Worm (Caenorhabditis elegans) whole organism, L1 larva: ENCODE measurements around the gene srlf-20.

Experiments used
- C04F5.9 ChIP-seq: sonication (generic microtip); optimal IDR thresholded peaks from 2 replicates; lab custom pipeline; 2016; ENCODE audit warnings: missing genetic modification characterization, missing compliant biosample characterization
- C16A3.4 ChIP-seq: fragments of 150-350 bp; optimal IDR thresholded peaks from 2 replicates; lab custom pipeline; 2014; ENCODE audit warnings: missing biosample characterization, missing genetic modification characterization
- Y116A8C.19 ChIP-seq: sonication (generic microtip); optimal IDR thresholded peaks from 2 replicates; lab custom pipeline; 2016; ENCODE audit warnings: missing compliant biosample characterization, missing genetic modification characterization, borderline replicate concordance
- aha-1 ChIP-seq: fragments of 150-350 bp; optimal IDR thresholded peaks from 2 replicates; lab custom pipeline; 2014; ENCODE audit warnings: missing biosample characterization, missing genetic modification characterization
- alr-1 ChIP-seq: fragments of 200-800 bp; sonication (Bioruptor generic); optimal IDR thresholded peaks from 2 replicates; lab custom pipeline; 2018; ENCODE audit warnings: borderline replicate concordance, mild to moderate bottlenecking, missing genetic modification characterization, missing compliant biosample characterization
- aly-2 ChIP-seq: fragments of 150-350 bp; optimal IDR thresholded peaks from 2 replicates; lab custom pipeline; 2014; ENCODE audit warnings: missing biosample characterization, missing genetic modification characterization
- ama-1 ChIP-seq: fragments of 150-350 bp; optimal IDR thresholded peaks from 2 replicates; lab custom pipeline; 2014
- blmp-1 ChIP-seq: fragments of 150-350 bp; optimal IDR thresholded peaks from 2 replicates; lab custom pipeline; 2014; ENCODE audit warnings: missing biosample characterization, missing genetic modification characterization
- ceh-82 ChIP-seq, 3 experiments: fragments of 150-350 bp in 1 of 3; sonication (generic microtip) in 2 of 3; optimal IDR thresholded peaks; 2 replicates each; lab custom pipeline; 2014 to 2017; ENCODE audit warnings: missing biosample characterization in 3 of 3, missing genetic modification characterization in 3 of 3
- ceh-90 ChIP-seq: sonication (generic microtip); optimal IDR thresholded peaks from 2 replicates; lab custom pipeline; 2016; ENCODE audit warnings: missing genetic modification characterization, missing compliant biosample characterization
- ces-1 ChIP-seq: fragments of 150-350 bp; optimal IDR thresholded peaks from 2 replicates; lab custom pipeline; 2014; ENCODE audit warnings: missing biosample characterization, missing genetic modification reagents, missing genetic modification characterization
- dpl-1 ChIP-seq, 3 experiments: fragments of 150-350 bp in 2 of 3; sonication (generic microtip) in 1 of 3; optimal IDR thresholded peaks; 2 replicates each; lab custom pipeline; 2014 to 2017; ENCODE audit warnings: missing biosample characterization in 3 of 3, missing genetic modification characterization in 3 of 3, missing genetic modification reagents in 3 of 3
- efl-1 ChIP-seq, 4 experiments: fragments of 150-350 bp; optimal IDR thresholded peaks in 3 of 4; peaks in 1 of 4; 1 replicate in 1 of 4; 2 replicates in 3 of 4; lab custom pipeline; 2014; ENCODE audit warnings: missing biosample characterization in 2 of 4, missing genetic modification characterization in 2 of 4, missing genetic modification reagents in 2 of 4
- efl-3 ChIP-seq: fragments of 200-800 bp; sonication (Bioruptor generic); optimal IDR thresholded peaks from 2 replicates; lab custom pipeline; 2018; ENCODE audit warnings: mild to moderate bottlenecking, missing genetic modification characterization, missing compliant biosample characterization
- egl-27 ChIP-seq, 2 experiments: fragments of 150-350 bp in 1 of 2; sonication (generic microtip); optimal IDR thresholded peaks; 3 replicates each; lab custom pipeline; 2017 to 2018; ENCODE audit warnings: missing biosample characterization in 2 of 2, missing genetic modification characterization in 2 of 2, missing genetic modification reagents in 2 of 2
- elt-2 ChIP-seq: sonication (generic microtip); optimal IDR thresholded peaks from 2 replicates; lab custom pipeline; 2016; ENCODE audit warnings: missing genetic modification characterization, mild to moderate bottlenecking, inconsistent platforms, missing compliant biosample characterization, missing genetic modification reagents
- grh-1 ChIP-seq: fragments of 200-800 bp; sonication (Bioruptor generic); IDR thresholded peaks from 2 replicates; pipeline ENCODE4 v1.3.6; 2022; ENCODE audit warnings: missing genetic modification reagents, missing genetic modification characterization, missing compliant biosample characterization
- hlh-4 ChIP-seq: sonication (generic microtip); optimal IDR thresholded peaks from 2 replicates; lab custom pipeline; 2016; ENCODE audit warnings: mild to moderate bottlenecking, missing genetic modification characterization, missing compliant biosample characterization
- isw-1 ChIP-seq: fragments of 200-800 bp; sonication (Bioruptor generic); IDR thresholded peaks from 2 replicates; pipeline ENCODE4 v1.3.6; 2022; ENCODE audit warnings: missing genetic modification characterization, missing compliant biosample characterization
- lsy-2 ChIP-seq, 2 experiments: fragments of 150-350 bp; optimal IDR thresholded peaks; 2 replicates each; lab custom pipeline; 2014; ENCODE audit warnings: missing biosample characterization in 2 of 2, missing genetic modification characterization in 2 of 2
- mef-2 ChIP-seq: fragments of 150-350 bp; optimal IDR thresholded peaks from 2 replicates; lab custom pipeline; 2014; ENCODE audit warnings: missing biosample characterization, missing genetic modification characterization
- mep-1 ChIP-seq: fragments of 150-350 bp; optimal IDR thresholded peaks from 2 replicates; lab custom pipeline; 2014; ENCODE audit warnings: missing biosample characterization, missing genetic modification characterization
- nhr-11 ChIP-seq: fragments of 150-350 bp; optimal IDR thresholded peaks from 2 replicates; lab custom pipeline; 2014; ENCODE audit warnings: missing biosample characterization, missing genetic modification characterization
- nhr-12 ChIP-seq: sonication (generic microtip); optimal IDR thresholded peaks from 2 replicates; lab custom pipeline; 2017; ENCODE audit warnings: missing biosample characterization, missing genetic modification characterization
- nhr-19 ChIP-seq: fragments of 200-800 bp; sonication (Bioruptor generic); conservative IDR thresholded peaks from 2 replicates; pipeline ENCODE4 v1.3.6; 2022; ENCODE audit warnings: missing genetic modification characterization, missing compliant biosample characterization
- nhr-237 ChIP-seq: fragments of 150-350 bp; optimal IDR thresholded peaks from 2 replicates; lab custom pipeline; 2014; ENCODE audit warnings: missing biosample characterization, missing genetic modification characterization
- nhr-28 ChIP-seq: fragments of 150-350 bp; optimal IDR thresholded peaks from 2 replicates; lab custom pipeline; 2014; ENCODE audit warnings: missing biosample characterization, missing genetic modification characterization
- nhr-84 ChIP-seq: sonication (generic microtip); optimal IDR thresholded peaks from 2 replicates; lab custom pipeline; 2017; ENCODE audit warnings: missing biosample characterization, missing genetic modification characterization
- pag-3 ChIP-seq: sonication (generic microtip); optimal IDR thresholded peaks from 2 replicates; lab custom pipeline; 2017; ENCODE audit warnings: missing genetic modification characterization, mild to moderate bottlenecking, missing compliant biosample characterization, antibody characterized with exemption, borderline replicate concordance; ENCODE audit not compliant: insufficient read depth
- snpc-4 ChIP-seq: fragments of 150-350 bp; optimal IDR thresholded peaks from 2 replicates; lab custom pipeline; 2014; ENCODE audit warnings: missing biosample characterization, missing genetic modification characterization
- sox-4 ChIP-seq: sonication (generic microtip); optimal IDR thresholded peaks from 2 replicates; lab custom pipeline; 2016; ENCODE audit warnings: missing genetic modification characterization, missing compliant biosample characterization
- sptf-1 ChIP-seq: fragments of 150-350 bp; optimal IDR thresholded peaks from 2 replicates; lab custom pipeline; 2014; ENCODE audit warnings: missing biosample characterization, missing genetic modification characterization
- sup-37 ChIP-seq: fragments of 200-800 bp; sonication (Bioruptor generic); optimal IDR thresholded peaks from 2 replicates; lab custom pipeline; 2018; ENCODE audit warnings: mild to moderate bottlenecking, missing genetic modification characterization, missing compliant biosample characterization
- swsn-7 ChIP-seq: sonication (generic microtip); optimal IDR thresholded peaks from 2 replicates; lab custom pipeline; 2016; ENCODE audit warnings: missing genetic modification characterization, missing compliant biosample characterization
- tlp-1 ChIP-seq: fragments of 150-350 bp; optimal IDR thresholded peaks from 2 replicates; lab custom pipeline; 2014; ENCODE audit warnings: missing biosample characterization, missing genetic modification characterization
- unc-30 ChIP-seq: sonication (generic microtip); optimal IDR thresholded peaks from 2 replicates; lab custom pipeline; 2017; ENCODE audit warnings: missing biosample characterization, missing genetic modification characterization
- unc-86 ChIP-seq: sonication (generic microtip); optimal IDR thresholded peaks from 2 replicates; lab custom pipeline; 2016; ENCODE audit warnings: missing genetic modification characterization, missing compliant biosample characterization
- unc-98 ChIP-seq: fragments of 200-800 bp; sonication (Bioruptor generic); IDR thresholded peaks from 2 replicates; pipeline ENCODE4 v1.3.6; 2022; ENCODE audit warnings: missing genetic modification characterization, missing compliant biosample characterization
- zip-4 ChIP-seq: fragments of 200-800 bp; sonication (Bioruptor generic); optimal IDR thresholded peaks from 2 replicates; lab custom pipeline; 2018; ENCODE audit warnings: mild to moderate bottlenecking, missing genetic modification characterization, moderate library complexity, missing compliant biosample characterization

Gene srlf-20

DNA sequence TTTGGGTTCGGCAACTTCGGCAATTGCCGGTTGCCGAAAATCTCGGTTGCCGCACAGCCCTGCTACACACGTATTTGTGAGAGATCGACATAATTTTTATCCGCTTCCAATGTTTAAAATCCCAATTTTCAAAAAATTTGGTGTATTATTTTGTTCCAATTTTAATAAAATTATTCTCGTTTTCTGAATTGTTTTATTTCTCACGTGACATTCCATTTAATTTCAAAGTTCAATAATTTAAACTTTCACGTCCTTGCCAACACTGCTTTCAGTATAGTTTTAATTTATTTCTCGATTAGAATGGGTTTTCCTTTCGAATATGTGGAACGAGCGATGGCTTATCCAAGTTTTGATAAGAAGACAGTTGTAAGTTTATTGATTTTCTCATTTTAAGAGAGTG lies 37.2 kb upstream of the srlf-20 start, which contains the start of gene K09C6.2:
Gene K09C6.2, plus strand, starts transcription at position 301 of the 400 bp plus-strand sequence.
- TF ChIP-seq ceh-90 (tag; lab: Kevin White, UChicago) (no peak), blmp-1 (no peak), nhr-84 (tag; lab: Kevin White, UChicago) (no peak), Y116A8C.19 (tag; lab: Kevin White, UChicago) (no peak), sup-37 (no peak), swsn-7 (tag; lab: Kevin White, UChicago) (no peak), unc-86 (tag; lab: Kevin White, UChicago) (no peak), efl-3 (no peak), sptf-1 (tag; lab: Kevin White, UChicago) (no peak), unc-98 (no peak), pag-3 (tag; lab: Kevin White, UChicago) (no peak), nhr-28 (tag; lab: Kevin White, UChicago) (no peak)

DNA sequence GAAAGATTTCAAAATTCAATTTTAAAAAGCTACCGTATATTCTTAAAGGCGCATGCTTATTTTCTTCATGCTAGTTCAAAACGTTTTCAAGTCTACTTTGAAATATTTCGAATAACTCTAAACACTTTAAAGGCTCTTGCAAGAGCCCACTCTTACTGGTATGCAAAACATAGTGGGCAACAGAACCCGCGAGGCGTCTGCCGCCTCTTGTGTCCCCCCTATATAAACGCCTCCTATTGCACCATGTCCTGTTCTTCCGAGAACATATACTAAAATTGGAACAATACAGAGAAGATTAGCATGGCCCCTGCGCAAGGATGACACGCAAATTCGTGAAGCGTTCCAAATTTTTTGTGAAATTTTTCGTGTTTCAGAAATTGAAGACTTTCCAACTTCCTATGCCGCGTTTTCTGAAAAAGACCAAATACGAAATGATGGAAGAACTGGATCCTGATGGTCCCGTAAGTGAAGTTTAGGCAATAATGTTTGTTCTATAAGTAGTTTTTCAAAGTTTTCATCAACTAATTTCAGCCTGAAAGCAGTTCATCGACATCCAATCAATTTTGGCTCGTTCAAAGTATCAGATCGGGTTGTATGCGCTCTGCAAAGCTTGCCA lies 34.8 kb upstream of the srlf-20 start:
- no peak for TF ChIP-seq unc-30
- peak; percentile 91 for TF ChIP-seq snpc-4

ce11 chrV:866729-867128 lies 27.0 kb upstream of the srlf-20 start, which contains the start of gene T02B11.3:
Gene T02B11.3, minus strand, starts transcription at chrV:866829.
- TF ChIP-seq zip-4 = no peak
- TF ChIP-seq efl-1 (optimal IDR thresholded peaks at IDR 0.05; lab: Kevin White, UChicago) = no peak
- TF ChIP-seq efl-1 (GFP tag; optimal IDR thresholded peaks at IDR 0.05 in 1 of 2; lab: Kevin White, UChicago) = no peak
- TF ChIP-seq aly-2 (tag; lab: Kevin White, UChicago) = no peak
- no peak for TF ChIP-seq ama-1
- TF ChIP-seq mef-2 (tag; lab: Kevin White, UChicago) = no peak
- no peak for TF ChIP-seq mep-1 (tag; lab: Kevin White, UChicago)

DNA sequence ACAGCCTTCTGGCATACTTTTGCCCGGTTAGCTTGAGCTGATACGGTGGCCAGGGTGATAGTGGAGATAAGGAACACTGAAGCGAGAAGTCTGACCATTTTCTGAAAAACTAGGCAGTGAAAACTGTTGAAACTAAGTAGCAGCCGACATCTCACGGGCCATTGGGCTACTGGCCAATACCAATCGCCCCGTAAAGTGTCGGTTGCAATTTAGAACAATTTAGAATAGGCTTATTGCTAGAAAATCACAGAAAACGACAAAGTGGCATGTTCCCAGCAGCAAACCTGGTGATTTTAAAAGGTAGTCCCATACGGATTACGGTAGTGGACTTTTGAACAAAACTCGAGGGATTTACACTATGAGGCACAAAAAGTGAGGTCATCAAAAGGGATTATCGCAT lies 22.7 kb upstream of the srlf-20 start, which contains the start of gene T02B11.4:
Gene T02B11.4, minus strand, starts transcription at position 101 of the 400 bp plus-strand sequence.
- TF ChIP-seq alr-1 (no peak), tlp-1 (tag; lab: Kevin White, UChicago) (no peak), ceh-82 (tag; optimal IDR thresholded peaks at IDR 0.05; lab: Kevin White, UChicago) (no peak), mef-2 (tag; lab: Kevin White, UChicago) (no peak), ces-1 (no peak), unc-98 (no peak), C04F5.9 (no peak), grh-1 (GFP tag; lab: Robert Waterston, UW) (no peak), nhr-19 (GFP tag; lab: Robert Waterston, UW) (no peak), isw-1 (no peak), nhr-11 (tag; lab: Kevin White, UChicago) (no peak), egl-27 (tag; optimal IDR thresholded peaks at IDR 0.05; lab: Kevin White, UChicago) (no peak), dpl-1 (GFP tag; optimal IDR thresholded peaks at IDR 0.05; lab: Kevin White, UChicago) (no peak)

- TF ChIP-seq zip-4 (no peak), sup-37 (no peak), Y116A8C.19 (tag; lab: Kevin White, UChicago) (no peak), elt-2 (tag; lab: Kevin White, UChicago) (no peak), hlh-4 (tag; lab: Kevin White, UChicago) (no peak), aha-1 (tag; lab: Kevin White, UChicago) (no peak), nhr-237 (tag; lab: Kevin White, UChicago) (no peak), ceh-82 (tag; optimal IDR thresholded peaks at IDR 0.05; lab: Kevin White, UChicago) (no peak), nhr-12 (tag; lab: Kevin White, UChicago) (no peak), lsy-2 (tag; optimal IDR thresholded peaks at IDR 0.05; lab: Kevin White, UChicago) (no peak), C16A3.4 (no peak), sox-4 (tag; lab: Kevin White, UChicago) (no peak), snpc-4 (no peak)
Measured at ce11 chrV:875945-876344, 17.8 kb upstream of the srlf-20 start, which contains the start of gene T02B11.9. Gene T02B11.9, plus strand, starts transcription at chrV:876245.
